Worm (Caenorhabditis elegans) whole organism, L3 larva: ENCODE measurements around the gene K09F6.9.
"Not testable (repeated sequence)": the region's sequence is repeated elsewhere in the genome, so short reads cannot be mapped to it uniquely, and the experiment has no call there.

ENCODE experiments used
- R02D3.7 ChIP-seq: fragments of 150-350 bp; optimal IDR thresholded peaks from 2 replicates; lab custom pipeline; 2014; ENCODE audit warnings: missing biosample characterization, missing genetic modification characterization
- ZK546.5 ChIP-seq: sonication (generic microtip); optimal IDR thresholded peaks from 2 replicates; lab custom pipeline; 2017; ENCODE audit warnings: missing biosample characterization, missing genetic modification characterization
- ama-1 ChIP-seq: fragments of 150-350 bp; optimal IDR thresholded peaks from 2 replicates; lab custom pipeline; 2018
- ceh-28 ChIP-seq: fragments of 150-350 bp; optimal IDR thresholded peaks from 2 replicates; lab custom pipeline; 2014; ENCODE audit warnings: missing biosample characterization, missing genetic modification reagents, missing genetic modification characterization
- egl-5 ChIP-seq: fragments of 150-350 bp; optimal IDR thresholded peaks from 2 replicates; lab custom pipeline; 2017; ENCODE audit warnings: missing biosample characterization, missing genetic modification reagents, missing genetic modification characterization, inconsistent platforms
- elt-1 ChIP-seq: fragments of 150-350 bp; optimal IDR thresholded peaks from 2 replicates; lab custom pipeline; 2014; ENCODE audit warnings: missing biosample characterization, missing genetic modification characterization
- elt-2 ChIP-seq: sonication (generic microtip); optimal IDR thresholded peaks from 2 replicates; lab custom pipeline; 2016; ENCODE audit warnings: missing genetic modification reagents, mild to moderate bottlenecking, missing genetic modification characterization, missing compliant biosample characterization
- fkh-10 ChIP-seq: sonication (generic microtip); optimal IDR thresholded peaks from 2 replicates; lab custom pipeline; 2017; ENCODE audit warnings: missing biosample characterization, missing genetic modification reagents, missing genetic modification characterization
- lsy-12 ChIP-seq: sonication (generic microtip); optimal IDR thresholded peaks from 2 replicates; lab custom pipeline; 2016; ENCODE audit warnings: mild to moderate bottlenecking, missing genetic modification characterization, missing compliant biosample characterization
- mml-1 ChIP-seq: fragments of 150-350 bp; sonication (generic microtip); optimal IDR thresholded peaks from 3 replicates; lab custom pipeline; 2014; ENCODE audit warnings: missing biosample characterization, missing genetic modification characterization
- nhr-23 ChIP-seq: fragments of 150-350 bp; optimal IDR thresholded peaks from 2 replicates; lab custom pipeline; 2014; ENCODE audit warnings: missing biosample characterization, missing genetic modification reagents, missing genetic modification characterization
- nhr-25 ChIP-seq: sonication (generic microtip); optimal IDR thresholded peaks from 2 replicates; lab custom pipeline; 2017; ENCODE audit warnings: missing biosample characterization, missing genetic modification characterization
- nhr-67 ChIP-seq: fragments of 150-350 bp; optimal IDR thresholded peaks from 2 replicates; lab custom pipeline; 2014; ENCODE audit warnings: missing biosample characterization, missing genetic modification characterization
- nhr-77 ChIP-seq: fragments of 150-350 bp; optimal IDR thresholded peaks from 2 replicates; lab custom pipeline; 2014; ENCODE audit warnings: missing biosample characterization, missing genetic modification characterization
- sea-2 ChIP-seq: fragments of 150-350 bp; sonication (generic microtip); optimal IDR thresholded peaks from 4 replicates; lab custom pipeline; 2014; ENCODE audit warnings: missing biosample characterization, missing genetic modification reagents, missing genetic modification characterization
- skn-1 ChIP-seq: fragments of 150-350 bp; optimal IDR thresholded peaks from 2 replicates; lab custom pipeline; 2014; ENCODE audit warnings: missing biosample characterization, missing genetic modification characterization
- snpc-4 ChIP-seq: fragments of 150-350 bp; optimal IDR thresholded peaks from 2 replicates; lab custom pipeline; 2014; ENCODE audit warnings: missing biosample characterization, missing genetic modification characterization
- tbx-2 ChIP-seq: sonication (generic microtip); optimal IDR thresholded peaks from 2 replicates; lab custom pipeline; 2016; ENCODE audit warnings: mild to moderate bottlenecking, missing genetic modification characterization, missing compliant biosample characterization
- unc-39 ChIP-seq: sonication (generic microtip); optimal IDR thresholded peaks from 4 replicates; lab custom pipeline; 2017; ENCODE audit warnings: missing biosample characterization, missing genetic modification characterization
- zag-1 ChIP-seq: fragments of 150-350 bp; optimal IDR thresholded peaks from 2 replicates; lab custom pipeline; 2014; ENCODE audit warnings: missing biosample characterization, missing genetic modification characterization
- ztf-11 ChIP-seq: fragments of 150-350 bp; optimal IDR thresholded peaks from 2 replicates; lab custom pipeline; 2014; ENCODE audit warnings: missing biosample characterization, missing genetic modification characterization
- ztf-4 ChIP-seq: fragments of 150-350 bp; optimal IDR thresholded peaks from 2 replicates; lab custom pipeline; 2014; ENCODE audit warnings: missing biosample characterization, missing genetic modification characterization

K09F6.9 gene

DNA sequence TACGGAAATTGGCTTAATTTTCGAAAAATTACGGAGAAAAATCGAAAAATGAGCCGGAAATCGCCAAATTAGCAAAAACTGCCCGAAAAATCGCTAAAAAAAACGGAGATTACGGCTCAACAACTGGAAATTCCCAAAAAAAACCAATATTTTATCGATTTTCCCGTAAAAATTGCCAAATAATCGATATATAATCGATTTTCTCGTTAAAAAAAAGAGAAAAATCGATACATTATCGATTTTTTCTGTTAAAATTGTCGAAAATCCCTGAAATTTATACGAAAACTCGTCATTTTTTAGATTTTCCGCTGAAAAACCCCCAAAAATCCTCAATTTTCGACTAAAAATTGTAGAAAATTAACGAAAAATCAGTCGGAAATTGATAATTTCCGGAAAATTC is 46.1 kb downstream of the K09F6.9 start:
- TF ChIP-seq lsy-12 (tag; lab: Kevin White, UChicago) (no peak), ceh-28 (tag; lab: Kevin White, UChicago) (peak; percentile 75), tbx-2 (no peak), skn-1 (no peak)

DNA sequence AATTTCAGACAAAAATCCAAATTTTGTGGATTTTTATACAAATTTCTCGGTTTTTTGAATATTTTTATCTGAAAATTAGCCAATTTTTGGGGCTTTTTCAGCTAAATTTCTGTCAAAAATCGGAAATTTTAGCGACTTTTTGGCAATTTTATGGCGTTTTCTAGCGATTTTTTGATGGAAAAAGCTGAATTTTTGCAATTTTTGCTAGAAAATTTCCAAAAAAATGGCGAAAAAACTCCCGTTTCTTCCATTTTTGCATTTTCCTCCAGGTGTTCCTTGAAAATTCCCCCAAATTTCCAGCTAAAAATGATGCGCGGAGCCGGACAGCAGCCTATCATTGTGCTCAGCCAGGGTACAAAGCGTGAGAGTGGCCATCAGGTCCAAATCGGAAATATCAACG is 49.3 kb downstream of the K09F6.9 start, which contains the start of gene cct-3:
TSS of gene cct-3 (plus strand) at position 301 of the 400 bp plus-strand sequence.
- TF ChIP-seq R02D3.7 (tag; lab: Kevin White, UChicago) (no peak), ceh-28 (tag; lab: Kevin White, UChicago) (no peak), nhr-23 (no peak), egl-5 (no peak), ama-1 (lab: Kevin White, UChicago) (no peak), mml-1 (tag; lab: Kevin White, UChicago) (no peak), snpc-4 (tag; lab: Kevin White, UChicago) (no peak), fkh-10 (no peak), zag-1 (tag; lab: Kevin White, UChicago) (no peak), nhr-67 (no peak), nhr-25 (tag; lab: Kevin White, UChicago) (no peak), ZK546.5 (tag; lab: Kevin White, UChicago) (no peak), ztf-4 (tag; lab: Kevin White, UChicago) (no peak), elt-2 (tag; lab: Kevin White, UChicago) (no peak), unc-39 (no peak), elt-1 (tag; lab: Kevin White, UChicago) (no peak), sea-2 (GFP tag; lab: Kevin White, UChicago) (no peak), ztf-11 (no peak)

DNA sequence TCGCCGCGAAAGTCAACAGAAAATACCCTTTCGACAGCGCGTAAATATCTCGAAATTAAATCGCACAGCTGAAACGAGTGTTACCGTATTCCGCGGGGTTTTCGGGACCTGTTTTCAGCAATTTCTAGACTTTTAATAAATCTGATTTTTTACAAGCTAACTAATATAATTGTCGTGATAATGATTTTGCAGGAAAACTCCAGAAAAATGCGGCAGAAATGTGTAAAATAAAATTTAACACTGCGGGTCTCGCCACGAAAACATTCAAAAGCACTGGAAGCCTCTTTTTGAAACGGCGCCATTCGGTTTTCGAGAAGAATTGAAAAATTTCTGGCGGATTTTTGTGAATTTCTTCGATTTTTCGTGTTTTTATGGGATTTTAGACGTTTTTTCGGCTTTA is 50.1 kb downstream of the K09F6.9 start, which contains the start of gene F54A3.6:
TSS of gene F54A3.6 (minus strand) at position 42 of the 400 bp plus-strand sequence.
- TF ChIP-seq snpc-4, R02D3.7, nhr-77 (tag; lab: Kevin White, UChicago): not testable (repeated sequence)
